Fruit fly (Drosophila melanogaster) whole organism, embryonic: ENCODE data around the gene CG9586.

Experiments used
- Abd-B ChIP-seq: fragments of 200-800 bp; sonication (Bioruptor generic); optimal IDR thresholded peaks from 2 replicates; lab custom pipeline; 2018; ENCODE audit warnings: missing biosample characterization, mild to moderate bottlenecking, missing genetic modification characterization, moderate library complexity
- Adf1 ChIP-seq: fragments of 200-800 bp; sonication (Bioruptor generic); IDR thresholded peaks from 2 replicates; pipeline ENCODE4 v1.3.6; 2022; ENCODE audit warnings: missing biosample characterization, missing genetic modification characterization
- BEAF-32 ChIP-seq: fragments of 200-800 bp; sonication (Bioruptor generic); optimal IDR thresholded peaks from 3 replicates; lab custom pipeline; 2017; ENCODE audit warnings: missing biosample characterization, missing genetic modification characterization, mild to moderate bottlenecking, moderate library complexity, missing genetic modification reagents
- CG11398 ChIP-seq: fragments of 200-800 bp; sonication (Bioruptor generic); optimal IDR thresholded peaks from 2 replicates; lab custom pipeline; 2016; ENCODE audit warnings: missing biosample characterization, missing genetic modification characterization
- CG11695 ChIP-seq: fragments of 200-800 bp; sonication (Bioruptor generic); IDR thresholded peaks from 3 replicates; pipeline ENCODE4 v1.3.6; 2022; ENCODE audit warnings: missing biosample characterization, missing genetic modification characterization
- CG12155 ChIP-seq: fragments of 200-800 bp; sonication (Bioruptor generic); optimal IDR thresholded peaks from 3 replicates; lab custom pipeline; 2016; ENCODE audit warnings: missing biosample characterization, missing genetic modification characterization
- CG12236 ChIP-seq: fragments of 200-800 bp; sonication (Bioruptor generic); optimal IDR thresholded peaks from 2 replicates; lab custom pipeline; 2016; ENCODE audit warnings: missing biosample characterization, missing genetic modification characterization
- CG12299 ChIP-seq: fragments of 200-800 bp; sonication (Bioruptor generic); optimal IDR thresholded peaks from 2 replicates; lab custom pipeline; 2018; ENCODE audit warnings: missing biosample characterization, mild to moderate bottlenecking, missing genetic modification characterization
- CG12391 ChIP-seq: fragments of 200-800 bp; sonication (Bioruptor generic); optimal IDR thresholded peaks from 3 replicates; lab custom pipeline; 2018; ENCODE audit warnings: missing biosample characterization, mild to moderate bottlenecking, missing genetic modification characterization, moderate library complexity
- CG12769 ChIP-seq: fragments of 200-800 bp; sonication (Bioruptor generic); optimal IDR thresholded peaks from 2 replicates; lab custom pipeline; 2019; ENCODE audit warnings: missing biosample characterization, mild to moderate bottlenecking, missing genetic modification characterization, moderate library complexity
- CG13296 ChIP-seq: fragments of 200-800 bp; sonication (Bioruptor generic); optimal IDR thresholded peaks from 3 replicates; lab custom pipeline; 2018; ENCODE audit warnings: missing biosample characterization, mild to moderate bottlenecking, missing genetic modification characterization
- CG13424 ChIP-seq: fragments of 200-800 bp; sonication (Bioruptor generic); optimal IDR thresholded peaks from 2 replicates; lab custom pipeline; 2019; ENCODE audit warnings: missing biosample characterization, mild to moderate bottlenecking, missing genetic modification characterization, moderate library complexity
- CG13775 ChIP-seq: fragments of 200-800 bp; sonication (Bioruptor generic); optimal IDR thresholded peaks from 3 replicates; lab custom pipeline; 2017; ENCODE audit warnings: missing biosample characterization, mild to moderate bottlenecking, missing genetic modification characterization
- CG14710 ChIP-seq: fragments of 200-800 bp; sonication (Bioruptor generic); optimal IDR thresholded peaks from 3 replicates; lab custom pipeline; 2019; ENCODE audit warnings: missing biosample characterization, mild to moderate bottlenecking, missing genetic modification characterization, moderate library complexity
- CG1603 ChIP-seq: fragments of 200-800 bp; sonication (Bioruptor generic); optimal IDR thresholded peaks from 2 replicates; lab custom pipeline; 2019; ENCODE audit warnings: missing biosample characterization, mild to moderate bottlenecking, missing genetic modification characterization, moderate library complexity
- CG3065 ChIP-seq: fragments of 200-800 bp; sonication (Bioruptor generic); optimal IDR thresholded peaks from 2 replicates; lab custom pipeline; 2016; ENCODE audit warnings: missing biosample characterization, missing genetic modification characterization
- CG3847 ChIP-seq: fragments of 200-800 bp; sonication (Bioruptor generic); IDR thresholded peaks from 2 replicates; pipeline ENCODE4 v1.3.6; 2022; ENCODE audit warnings: missing biosample characterization, missing genetic modification characterization
- CG5180 ChIP-seq: fragments of 200-800 bp; sonication (Bioruptor generic); optimal IDR thresholded peaks from 3 replicates; lab custom pipeline; 2017; ENCODE audit warnings: missing biosample characterization, missing genetic modification characterization, mild to moderate bottlenecking, moderate library complexity, missing genetic modification reagents
- CG6175 ChIP-seq: fragments of 200-800 bp; sonication (Bioruptor generic); IDR thresholded peaks from 3 replicates; pipeline ENCODE4 v1.3.6; 2022; ENCODE audit warnings: missing biosample characterization, missing genetic modification characterization
- CG8944 ChIP-seq: fragments of 200-800 bp; sonication (Bioruptor generic); optimal IDR thresholded peaks from 3 replicates; lab custom pipeline; 2016; ENCODE audit warnings: missing biosample characterization, missing genetic modification characterization
- CG9215 ChIP-seq: fragments of 200-800 bp; sonication (Bioruptor generic); IDR thresholded peaks from 2 replicates; pipeline ENCODE4 v1.3.6; 2022; ENCODE audit warnings: missing biosample characterization, missing genetic modification characterization
- CG9727 ChIP-seq: fragments of 200-800 bp; sonication (Bioruptor generic); optimal IDR thresholded peaks from 3 replicates; lab custom pipeline; 2017; ENCODE audit warnings: missing biosample characterization, mild to moderate bottlenecking, missing genetic modification characterization
- CrebB ChIP-seq: fragments of 200-800 bp; sonication (Bioruptor generic); optimal IDR thresholded peaks from 3 replicates; lab custom pipeline; 2018; ENCODE audit warnings: missing biosample characterization, mild to moderate bottlenecking, missing genetic modification characterization
- E2f2 ChIP-seq: fragments of 200-800 bp; sonication (Bioruptor generic); IDR thresholded peaks from 2 replicates; pipeline ENCODE4 v1.3.6; 2022; ENCODE audit warnings: missing biosample characterization, missing genetic modification characterization
- Eip74EF ChIP-seq, 2 experiments: fragments of 200-800 bp in 1 of 2; fragments of >200 bp in 1 of 2; sonication (Bioruptor generic) in 1 of 2; optimal IDR thresholded peaks; 2 replicates each; lab custom pipeline; 2017 to 2019; ENCODE audit warnings: missing biosample characterization in 2 of 2, missing genetic modification characterization in 2 of 2, mild to moderate bottlenecking in 1 of 2, moderate library complexity in 1 of 2
- Elba2 ChIP-seq: fragments of 200-800 bp; sonication (Bioruptor generic); optimal IDR thresholded peaks from 3 replicates; lab custom pipeline; 2016; ENCODE audit warnings: missing biosample characterization, missing genetic modification characterization
- GATAe ChIP-seq: fragments of 200-800 bp; sonication (Bioruptor generic); conservative IDR thresholded peaks from 2 replicates; pipeline ENCODE4 v1.3.6; 2022; ENCODE audit warnings: missing biosample characterization, missing genetic modification characterization
- HLH3B ChIP-seq: fragments of 200-800 bp; sonication (Bioruptor generic); IDR thresholded peaks from 2 replicates; pipeline ENCODE4 v1.3.6; 2022; ENCODE audit warnings: missing biosample characterization, missing genetic modification characterization
- Hey ChIP-seq: fragments of 200-800 bp; sonication (Bioruptor generic); optimal IDR thresholded peaks from 3 replicates; lab custom pipeline; 2018; ENCODE audit warnings: missing biosample characterization, mild to moderate bottlenecking, missing genetic modification characterization
- HmgD ChIP-seq: fragments of 200-800 bp; sonication (Bioruptor generic); optimal IDR thresholded peaks from 3 replicates; lab custom pipeline; 2016; ENCODE audit warnings: missing biosample characterization, missing genetic modification characterization
- Hr39 ChIP-seq: fragments of >200 bp; optimal IDR thresholded peaks from 2 replicates; lab custom pipeline; 2017
- MTF-1 ChIP-seq: fragments of 200-800 bp; sonication (Bioruptor generic); optimal IDR thresholded peaks from 2 replicates; lab custom pipeline; 2018; ENCODE audit warnings: missing biosample characterization, mild to moderate bottlenecking, missing genetic modification characterization, borderline replicate concordance
- Mad ChIP-seq: fragments of 200-800 bp; sonication (Bioruptor generic); optimal IDR thresholded peaks from 2 replicates; lab custom pipeline; 2016; ENCODE audit warnings: missing biosample characterization, missing genetic modification characterization
- Mes4 ChIP-seq: fragments of 200-800 bp; sonication (Bioruptor generic); optimal IDR thresholded peaks from 2 replicates; lab custom pipeline; 2016; ENCODE audit warnings: missing biosample characterization, missing genetic modification characterization
- Nf-YB ChIP-seq: fragments of 200-800 bp; sonication (Bioruptor generic); optimal IDR thresholded peaks from 3 replicates; lab custom pipeline; 2019; ENCODE audit warnings: missing biosample characterization, mild to moderate bottlenecking, missing genetic modification characterization, moderate library complexity
- Opbp ChIP-seq: fragments of 200-800 bp; sonication (Bioruptor generic); IDR thresholded peaks from 3 replicates; pipeline ENCODE4 v1.3.6; 2022; ENCODE audit warnings: missing biosample characterization, missing genetic modification characterization; ENCODE audit not compliant: partially characterized antibody
- Optix ChIP-seq: fragments of 200-800 bp; sonication (Bioruptor generic); IDR thresholded peaks from 3 replicates; pipeline ENCODE4 v1.3.6; 2022; ENCODE audit warnings: missing biosample characterization, missing genetic modification characterization
- Sry-δ ChIP-seq: fragments of 200-800 bp; sonication (Bioruptor generic); optimal IDR thresholded peaks from 2 replicates; lab custom pipeline; 2016; ENCODE audit warnings: missing biosample characterization, missing genetic modification characterization
- YL-1 ChIP-seq: fragments of 200-800 bp; sonication (Bioruptor generic); optimal IDR thresholded peaks from 3 replicates; lab custom pipeline; 2017; ENCODE audit warnings: missing biosample characterization, mild to moderate bottlenecking, missing genetic modification characterization
- bcd ChIP-seq: fragments of 200-800 bp; sonication (Bioruptor generic); optimal IDR thresholded peaks from 2 replicates; lab custom pipeline; 2017; ENCODE audit warnings: missing biosample characterization, mild to moderate bottlenecking, missing genetic modification characterization
- ci ChIP-seq: fragments of 200-800 bp; sonication (Bioruptor generic); IDR thresholded peaks from 3 replicates; pipeline ENCODE4 v1.3.6; 2022; ENCODE audit warnings: missing biosample characterization, missing genetic modification characterization
- grn ChIP-seq: fragments of 200-800 bp; sonication (Bioruptor generic); optimal IDR thresholded peaks from 3 replicates; lab custom pipeline; 2017; ENCODE audit warnings: missing biosample characterization, missing genetic modification characterization
- hbn ChIP-seq: fragments of 200-800 bp; sonication (Bioruptor generic); IDR thresholded peaks from 2 replicates; pipeline ENCODE4 v1.3.6; 2022; ENCODE audit warnings: missing biosample characterization, missing genetic modification characterization; ENCODE audit not compliant: partially characterized antibody
- onecut ChIP-seq: fragments of 200-800 bp; sonication (Bioruptor generic); IDR thresholded peaks from 2 replicates; pipeline ENCODE4 v1.3.6; 2022; ENCODE audit warnings: missing biosample characterization, missing genetic modification characterization
- phol ChIP-seq: fragments of 200-800 bp; sonication (Bioruptor generic); optimal IDR thresholded peaks from 3 replicates; lab custom pipeline; 2018; ENCODE audit warnings: missing biosample characterization, mild to moderate bottlenecking, missing genetic modification characterization, moderate library complexity
- sens-2 ChIP-seq: fragments of 200-800 bp; sonication (Bioruptor generic); IDR thresholded peaks from 2 replicates; pipeline ENCODE4 v1.3.6; 2022; ENCODE audit warnings: missing biosample characterization, missing genetic modification characterization
- sisA ChIP-seq: fragments of 200-800 bp; sonication (Bioruptor generic); IDR thresholded peaks from 2 replicates; pipeline ENCODE4 v1.3.6; 2022; ENCODE audit warnings: missing biosample characterization, missing genetic modification characterization
- stwl ChIP-seq: fragments of 200-800 bp; sonication (Bioruptor generic); optimal IDR thresholded peaks from 3 replicates; lab custom pipeline; 2018; ENCODE audit warnings: missing biosample characterization, mild to moderate bottlenecking, missing genetic modification characterization, moderate library complexity
- ttk ChIP-seq: fragments of 200-800 bp; sonication (Bioruptor generic); IDR thresholded peaks from 2 replicates; pipeline ENCODE4 v2.1.2; 2022; ENCODE audit warnings: missing biosample characterization, missing genetic modification characterization
- tup ChIP-seq: fragments of 200-800 bp; sonication (Bioruptor generic); optimal IDR thresholded peaks from 2 replicates; lab custom pipeline; 2016; ENCODE audit warnings: missing biosample characterization, mild to moderate bottlenecking, missing genetic modification characterization, moderate library complexity
- zfh1 ChIP-seq: fragments of 200-800 bp; sonication (Bioruptor generic); IDR thresholded peaks from 3 replicates; pipeline ENCODE4 v1.3.6; 2022; ENCODE audit warnings: missing biosample characterization, missing genetic modification characterization

Gene CG9586

DNA sequence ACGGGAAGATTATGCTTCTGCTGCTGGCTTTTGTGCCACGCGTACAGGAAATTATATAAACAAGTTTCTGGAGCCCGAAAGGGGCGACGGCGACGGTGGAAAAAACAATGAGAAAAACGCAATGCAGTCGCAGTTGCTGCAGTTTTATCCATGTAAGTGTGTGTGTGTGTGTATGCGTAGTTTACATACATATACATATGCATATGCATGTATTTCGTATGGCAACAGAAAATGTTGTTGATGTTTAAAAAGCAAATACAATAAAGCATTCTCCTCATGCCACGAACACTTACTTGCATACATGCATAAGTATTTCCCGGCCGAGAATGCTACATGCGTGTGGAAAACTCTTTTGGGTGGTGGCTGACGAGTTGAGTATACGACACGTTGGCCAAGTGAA, 24.0 kb upstream of the CG9586 start (continued):
- TF ChIP-seq ci (peak; percentile 79), stwl (tag; lab: Kevin White, UChicago) (peak; percentile 5), bcd (peak; percentile 2), E2f2 (no peak), CG8944 (GFP tag; lab: Kevin White, UChicago) (peak; percentile 37), zfh1 (GFP tag; lab: Robert Waterston, UW) (peak; percentile 67), CG14710 (peak; percentile 59), CG1603 (tag; lab: Kevin White, UChicago) (peak; percentile 62), CG13775 (GFP tag; lab: Kevin White, UChicago) (no peak), Elba2 (GFP tag; lab: Kevin White, UChicago) (no peak), hbn (no peak), Abd-B (GFP tag; lab: Kevin White, UChicago) (no peak), CG5180 (GFP tag; lab: Kevin White, UChicago) (peak; percentile 34), CG12391 (tag; lab: Kevin White, UChicago) (peak; percentile 26), Optix (GFP tag; lab: Robert Waterston, UW) (no peak), sens-2 (0 out of 2 replicates have a peak, but pooled peaks have one; percentile 10), onecut (GFP tag; lab: Robert Waterston, UW) (peak; percentile 44), CG3065 (GFP tag; lab: Kevin White, UChicago) (no peak), GATAe (GFP tag; lab: Robert Waterston, UW) (no peak), Mes4 (GFP tag; lab: Kevin White, UChicago) (peak; percentile 19), Hey (no peak), CG12299 (tag; lab: Kevin White, UChicago) (peak; percentile 12), CrebB (tag; lab: Kevin White, UChicago) (peak; percentile 47), CG3847 (GFP tag; lab: Robert Waterston, UW) (no peak), Eip74EF (GFP tag; optimal IDR thresholded peaks at IDR 0.05; lab: Kevin White, UChicago) (peak in 1 of 2 experiments; percentile 47), grn (peak; percentile 5), phol (tag; lab: Kevin White, UChicago) (no peak), HLH3B (GFP tag; lab: Robert Waterston, UW) (peak; percentile 14; the same call in 1 of the 2 replicates), HmgD (GFP tag; lab: Kevin White, UChicago) (no peak), YL-1 (GFP tag; lab: Kevin White, UChicago) (peak; percentile 26), Sry-δ (GFP tag; lab: Kevin White, UChicago) (no peak), CG9727 (peak; percentile 64), CG13424 (tag; lab: Kevin White, UChicago) (peak; percentile 28), CG9215 (GFP tag; lab: Robert Waterston, UW) (no peak), tup (GFP tag; lab: Kevin White, UChicago) (no peak), MTF-1 (GFP tag; lab: Kevin White, UChicago) (peak; percentile 59), Opbp (GFP tag; lab: Robert Waterston, UW) (no peak), Nf-YB (GFP tag; lab: Kevin White, UChicago) (peak; percentile 16), CG13296 (GFP tag; lab: Kevin White, UChicago) (no peak), Hr39 (no peak), CG11398 (GFP tag; lab: Kevin White, UChicago) (no peak), CG6175 (no peak), sisA (no peak), CG12236 (no peak), CG11695 (GFP tag; lab: Robert Waterston, UW) (no peak), Adf1 (no peak), ttk (peak; percentile 47; the same call in 1 of the 2 replicates), CG12769 (tag; lab: Kevin White, UChicago) (no peak), BEAF-32 (no peak), Mad (GFP tag; lab: Kevin White, UChicago) (no peak), CG12155 (GFP tag; lab: Kevin White, UChicago) (no peak)
